Worm (Caenorhabditis elegans): Measurements from ENCODE around the gene fbxb-59.

ce11 chrV:20165808-20166207 lies 40.2 kb downstream of the fbxb-59 start:
- TF ChIP-seq dao-5 (tag; optimal IDR thresholded peaks at IDR 0.05) = no peak
- TF ChIP-seq him-1 (tag; optimal IDR thresholded peaks at IDR 0.05) = no peak
- no peak for TF ChIP-seq W03F9.2 (tag; optimal IDR thresholded peaks at IDR 0.05)
